3 fruit fly cellular contexts compared by ENCODE assay signal in the genomic region with DNA sequence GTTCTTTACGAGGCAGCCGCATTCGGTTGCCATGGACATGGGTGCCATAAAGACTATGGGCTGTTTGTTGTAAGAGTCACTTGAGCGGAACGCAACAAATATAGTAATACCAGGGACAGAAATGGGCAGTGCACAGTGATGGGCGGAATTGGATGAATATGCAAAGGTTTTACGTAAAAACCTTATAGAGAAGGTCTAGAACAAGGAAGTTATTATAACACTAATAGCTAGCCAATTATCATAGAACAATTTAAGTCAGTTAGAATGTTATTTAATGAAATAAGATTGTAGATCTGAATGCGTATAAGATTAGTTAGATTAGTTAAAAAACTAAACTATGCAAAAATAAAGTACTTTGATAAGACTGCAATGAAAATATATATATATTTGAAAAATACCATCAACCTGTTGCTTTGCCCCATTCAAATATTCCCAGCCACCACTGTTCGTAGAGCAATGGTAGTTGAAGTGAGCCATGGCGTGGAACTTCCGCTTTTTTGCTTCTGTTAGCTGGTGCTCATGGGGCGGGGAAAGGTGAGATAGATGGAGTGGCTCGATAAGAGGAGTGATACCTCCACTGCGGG.
TF ChIP-seq lines count a peak whose summit lies in the region.

No protein-coding gene starts in this region.

- TF ChIP-seq CTCF in whole organism, embryonic (GFP tag; optimal IDR thresholded peaks at IDR 0.05; lab: Kevin White, UChicago), result no peak

TF ChIP-seq in whole organism, embryonic, 481 proteins besides CTCF, POLR2A, EP300 and RAD21 (continues in another document):
- no peak for TF ChIP-seq CG17829 (tag; optimal IDR thresholded peaks at IDR 0.05; lab: Kevin White, UChicago)
- no peak for TF ChIP-seq CG4424 (GFP tag; optimal IDR thresholded peaks at IDR 0.05; lab: Kevin White, UChicago)
- peak; percentile 91 for TF ChIP-seq CG15073 (GFP tag; optimal IDR thresholded peaks at IDR 0.05; lab: Kevin White, UChicago)
- TF ChIP-seq Dfd (GFP tag; optimal IDR thresholded peaks at IDR 0.05; lab: Kevin White, UChicago), result no peak
- TF ChIP-seq CG1647 (GFP tag; optimal IDR thresholded peaks at IDR 0.05; lab: Kevin White, UChicago), result no peak
- no peak for TF ChIP-seq Rx (GFP tag; IDR thresholded peaks at IDR 0.05; lab: Robert Waterston, UW)
- TF ChIP-seq ash1 (GFP tag; optimal IDR thresholded peaks at IDR 0.05; lab: Kevin White, UChicago), result no peak
- no peak for TF ChIP-seq Elba2 (GFP tag; optimal IDR thresholded peaks at IDR 0.05; lab: Kevin White, UChicago)
- no peak for TF ChIP-seq CG17912 (GFP tag; optimal IDR thresholded peaks at IDR 0.05; lab: Kevin White, UChicago)
- no peak for TF ChIP-seq Ptx1 (GFP tag; IDR thresholded peaks at IDR 0.05; lab: Robert Waterston, UW)
- TF ChIP-seq CG4820 (GFP tag; optimal IDR thresholded peaks at IDR 0.05; lab: Kevin White, UChicago), result peak; percentile 26
- no peak for TF ChIP-seq Mes4 (GFP tag; optimal IDR thresholded peaks at IDR 0.05; lab: Kevin White, UChicago)
- TF ChIP-seq fd3F (GFP tag; optimal IDR thresholded peaks at IDR 0.05; lab: Kevin White, UChicago), result no peak
- no peak for TF ChIP-seq CG7556 (GFP tag; optimal IDR thresholded peaks at IDR 0.05; lab: Kevin White, UChicago)
- TF ChIP-seq trh (GFP tag; optimal IDR thresholded peaks at IDR 0.05; lab: Kevin White, UChicago), result no peak
- TF ChIP-seq gcm (GFP tag; optimal IDR thresholded peaks at IDR 0.05; lab: Kevin White, UChicago), result no peak
- TF ChIP-seq gt (GFP tag; IDR thresholded peaks at IDR 0.05; lab: Robert Waterston, UW), result no peak
- TF ChIP-seq zen (tag; optimal IDR thresholded peaks at IDR 0.05; lab: Kevin White, UChicago), result no peak
- TF ChIP-seq caup (GFP tag; optimal IDR thresholded peaks at IDR 0.05; lab: Kevin White, UChicago; ENCODE audit: severe bottlenecking), result no peak
- no peak for TF ChIP-seq inv (GFP tag; IDR thresholded peaks at IDR 0.05; lab: Robert Waterston, UW; ENCODE audit: partially characterized antibody)
- no peak for TF ChIP-seq CG7839 (tag; optimal IDR thresholded peaks at IDR 0.05; lab: Kevin White, UChicago)
- TF ChIP-seq h (optimal IDR thresholded peaks at IDR 0.05; lab: Kevin White, UChicago), result no peak
- no peak for TF ChIP-seq Lhr (GFP tag; optimal IDR thresholded peaks at IDR 0.05; lab: Kevin White, UChicago)
- TF ChIP-seq CG13287 (GFP tag; IDR thresholded peaks at IDR 0.05; lab: Robert Waterston, UW; ENCODE audit: partially characterized antibody), result no peak
- TF ChIP-seq ttk (GFP tag; IDR thresholded peaks at IDR 0.05; lab: Robert Waterston, UW), result no peak
- no peak for TF ChIP-seq CG14860 (GFP tag; IDR thresholded peaks at IDR 0.05; lab: Robert Waterston, UW; ENCODE audit: partially characterized antibody)
- no peak for TF ChIP-seq kni (GFP tag; optimal IDR thresholded peaks at IDR 0.05; lab: Kevin White, UChicago)
- TF ChIP-seq CG10274 (GFP tag; optimal IDR thresholded peaks at IDR 0.05; lab: Kevin White, UChicago), result no peak
- TF ChIP-seq CG17328 (GFP tag; IDR thresholded peaks at IDR 0.05; lab: Robert Waterston, UW), result no peak

TF ChIP-seq in whole organism, prepupa, 60 proteins besides CTCF, POLR2A, EP300 and RAD21:
- TF ChIP-seq CG4318 (GFP tag; optimal IDR thresholded peaks at IDR 0.05; lab: Kevin White, UChicago) (no peak), Sox102F (GFP tag; optimal IDR thresholded peaks at IDR 0.05; lab: Kevin White, UChicago) (no peak), Hr39 (GFP tag; optimal IDR thresholded peaks at IDR 0.05; lab: Kevin White, UChicago) (no peak), CG10631 (GFP tag; optimal IDR thresholded peaks at IDR 0.05; lab: Kevin White, UChicago) (peak; percentile 49), Sox15 (GFP tag; optimal IDR thresholded peaks at IDR 0.05; lab: Kevin White, UChicago) (no peak), Lpt (GFP tag; optimal IDR thresholded peaks at IDR 0.05; lab: Kevin White, UChicago) (peak; percentile 18), CG8119 (GFP tag; IDR thresholded peaks at IDR 0.05; lab: Robert Waterston, UW) (peak; percentile 31; the same call in 1 of the 3 replicates), Blimp-1 (GFP tag; optimal IDR thresholded peaks at IDR 0.05; lab: Kevin White, UChicago) (no peak), CG32006 (GFP tag; optimal IDR thresholded peaks at IDR 0.05; lab: Kevin White, UChicago) (no peak), net (GFP tag; optimal IDR thresholded peaks at IDR 0.05; lab: Kevin White, UChicago) (no peak), salr (GFP tag; optimal IDR thresholded peaks at IDR 0.05; lab: Kevin White, UChicago) (no peak), CG9139 (GFP tag; optimal IDR thresholded peaks at IDR 0.05; lab: Kevin White, UChicago) (no peak), Ets21C (GFP tag; optimal IDR thresholded peaks at IDR 0.05; lab: Kevin White, UChicago) (no peak), dac (GFP tag; optimal IDR thresholded peaks at IDR 0.05; lab: Kevin White, UChicago) (no peak), vri (GFP tag; optimal IDR thresholded peaks at IDR 0.05; lab: Kevin White, UChicago) (no peak), spab (GFP tag; optimal IDR thresholded peaks at IDR 0.05; lab: Kevin White, UChicago) (no peak), Smox (GFP tag; optimal IDR thresholded peaks at IDR 0.05; lab: Kevin White, UChicago) (no peak), svp (GFP tag; lab: Kevin White, UChicago) (no peak), Sox14 (GFP tag; optimal IDR thresholded peaks at IDR 0.05; lab: Kevin White, UChicago) (no peak), Gug (GFP tag; IDR thresholded peaks at IDR 0.05; lab: Robert Waterston, UW) (no peak), Eip93F (GFP tag; optimal IDR thresholded peaks at IDR 0.05; lab: Kevin White, UChicago) (no peak), cyc (GFP tag; optimal IDR thresholded peaks at IDR 0.05; lab: Kevin White, UChicago) (no peak), CG11902 (GFP tag; optimal IDR thresholded peaks at IDR 0.05; lab: Kevin White, UChicago) (no peak), lz (GFP tag; optimal IDR thresholded peaks at IDR 0.05; lab: Kevin White, UChicago) (no peak)
TF ChIP-seq in whole organism, prepupa: peak in this region for 3.

TF ChIP-seq in whole organism, pupa, 21 proteins besides CTCF, POLR2A, EP300 and RAD21:
- TF ChIP-seq CG32121 (GFP tag; IDR thresholded peaks at IDR 0.05; lab: Robert Waterston, UW) (no peak), CG4496 (GFP tag; IDR thresholded peaks at IDR 0.05; lab: Robert Waterston, UW) (0 out of 3 replicates have a peak, but pooled peaks have one; percentile 22), CG10348 (GFP tag; IDR thresholded peaks at IDR 0.05; lab: Robert Waterston, UW) (no peak)
